Worm (Caenorhabditis elegans) whole organism, L3 larva: ENCODE data around the gene F21G4.1.

Experiments
- R02D3.7 ChIP-seq: fragments of 150-350 bp; optimal IDR thresholded peaks from 2 replicates; lab custom pipeline; 2014; ENCODE audit warnings: missing biosample characterization, missing genetic modification characterization
- aly-2 ChIP-seq: fragments of 150-350 bp; optimal IDR thresholded peaks from 2 replicates; lab custom pipeline; 2014; ENCODE audit warnings: missing biosample characterization, missing genetic modification characterization
- ama-1 ChIP-seq: fragments of 150-350 bp; optimal IDR thresholded peaks from 2 replicates; lab custom pipeline; 2018
- ceh-16 ChIP-seq: sonication (generic microtip); optimal IDR thresholded peaks from 2 replicates; lab custom pipeline; 2017; ENCODE audit warnings: missing biosample characterization, missing genetic modification characterization
- ceh-82 ChIP-seq: fragments of 150-350 bp; optimal IDR thresholded peaks from 2 replicates; lab custom pipeline; 2014; ENCODE audit warnings: missing biosample characterization, missing genetic modification characterization
- ceh-9 ChIP-seq: sonication (generic microtip); optimal IDR thresholded peaks from 2 replicates; lab custom pipeline; 2018; ENCODE audit warnings: missing biosample characterization, missing genetic modification characterization
- daf-12 ChIP-seq: fragments of 150-350 bp; optimal IDR thresholded peaks from 2 replicates; lab custom pipeline; 2014; ENCODE audit warnings: missing biosample characterization, missing genetic modification reagents, missing genetic modification characterization
- egl-5 ChIP-seq: fragments of 150-350 bp; optimal IDR thresholded peaks from 2 replicates; lab custom pipeline; 2017; ENCODE audit warnings: missing biosample characterization, missing genetic modification reagents, missing genetic modification characterization, inconsistent platforms
- elt-1 ChIP-seq: fragments of 150-350 bp; optimal IDR thresholded peaks from 2 replicates; lab custom pipeline; 2014; ENCODE audit warnings: missing biosample characterization, missing genetic modification characterization
- elt-3 ChIP-seq, 3 experiments: fragments of 150-350 bp in 1 of 3; sonication (generic microtip) in 2 of 3; optimal IDR thresholded peaks; 2 replicates in 2 of 3; 4 replicates in 1 of 3; lab custom pipeline; 2014 to 2017; ENCODE audit warnings: missing biosample characterization in 3 of 3, missing genetic modification characterization in 3 of 3
- eor-1 ChIP-seq, 2 experiments: fragments of 150-350 bp; optimal IDR thresholded peaks; 2 replicates each; lab custom pipeline; 2014 to 2018; ENCODE audit warnings: missing biosample characterization in 2 of 2, missing genetic modification characterization in 2 of 2
- fkh-10 ChIP-seq: sonication (generic microtip); optimal IDR thresholded peaks from 2 replicates; lab custom pipeline; 2017; ENCODE audit warnings: missing biosample characterization, missing genetic modification reagents, missing genetic modification characterization
- fkh-2 ChIP-seq: fragments of 150-350 bp; optimal IDR thresholded peaks from 2 replicates; lab custom pipeline; 2014; ENCODE audit warnings: missing biosample characterization, missing genetic modification reagents, missing genetic modification characterization
- fos-1 ChIP-seq: fragments of 150-350 bp; optimal IDR thresholded peaks from 2 replicates; lab custom pipeline; 2014; ENCODE audit warnings: missing biosample characterization, missing genetic modification characterization
- hmg-11 ChIP-seq: sonication (generic microtip); optimal IDR thresholded peaks from 2 replicates; lab custom pipeline; 2016; ENCODE audit warnings: missing genetic modification characterization, missing compliant biosample characterization
- jun-1 ChIP-seq: fragments of 150-350 bp; optimal IDR thresholded peaks from 2 replicates; lab custom pipeline; 2014; ENCODE audit warnings: missing biosample characterization, missing genetic modification reagents, missing genetic modification characterization
- lin-15B ChIP-seq: fragments of 150-350 bp; optimal IDR thresholded peaks from 2 replicates; lab custom pipeline; 2014; ENCODE audit warnings: missing biosample characterization, missing genetic modification characterization
- lin-39 ChIP-seq: fragments of 150-350 bp; optimal IDR thresholded peaks from 2 replicates; lab custom pipeline; 2018; ENCODE audit warnings: missing biosample characterization, missing genetic modification reagents, missing genetic modification characterization
- lsy-12 ChIP-seq: sonication (generic microtip); optimal IDR thresholded peaks from 2 replicates; lab custom pipeline; 2016; ENCODE audit warnings: mild to moderate bottlenecking, missing genetic modification characterization, missing compliant biosample characterization
- mdl-1 ChIP-seq: fragments of 150-350 bp; optimal IDR thresholded peaks from 2 replicates; lab custom pipeline; 2014; ENCODE audit warnings: missing biosample characterization, missing genetic modification characterization
- mml-1 ChIP-seq: fragments of 150-350 bp; sonication (generic microtip); optimal IDR thresholded peaks from 3 replicates; lab custom pipeline; 2014; ENCODE audit warnings: missing biosample characterization, missing genetic modification characterization
- nfya-1 ChIP-seq: sonication (generic microtip); optimal IDR thresholded peaks from 2 replicates; lab custom pipeline; 2017; ENCODE audit warnings: missing genetic modification characterization, mild to moderate bottlenecking, missing compliant biosample characterization, antibody characterized with exemption, moderate library complexity; ENCODE audit not compliant: insufficient read depth
- nhr-11 ChIP-seq: fragments of 150-350 bp; optimal IDR thresholded peaks from 2 replicates; lab custom pipeline; 2014; ENCODE audit warnings: missing biosample characterization, missing genetic modification characterization
- nhr-12 ChIP-seq: fragments of 150-350 bp; optimal IDR thresholded peaks from 2 replicates; lab custom pipeline; 2014; ENCODE audit warnings: missing biosample characterization, missing genetic modification characterization
- nhr-23 ChIP-seq: fragments of 150-350 bp; optimal IDR thresholded peaks from 2 replicates; lab custom pipeline; 2014; ENCODE audit warnings: missing biosample characterization, missing genetic modification reagents, missing genetic modification characterization
- nhr-237 ChIP-seq: fragments of 150-350 bp; optimal IDR thresholded peaks from 2 replicates; lab custom pipeline; 2014; ENCODE audit warnings: missing biosample characterization, missing genetic modification characterization
- nhr-25 ChIP-seq: sonication (generic microtip); optimal IDR thresholded peaks from 2 replicates; lab custom pipeline; 2017; ENCODE audit warnings: missing biosample characterization, missing genetic modification characterization
- nhr-28 ChIP-seq: fragments of 150-350 bp; optimal IDR thresholded peaks from 2 replicates; lab custom pipeline; 2014; ENCODE audit warnings: missing biosample characterization, missing genetic modification characterization
- nhr-43 ChIP-seq: sonication (generic microtip); optimal IDR thresholded peaks from 2 replicates; lab custom pipeline; 2016; ENCODE audit warnings: mild to moderate bottlenecking, missing genetic modification characterization, missing compliant biosample characterization; ENCODE audit not compliant: poor library complexity, severe bottlenecking
- nhr-76 ChIP-seq: fragments of 150-350 bp; sonication (generic microtip); optimal IDR thresholded peaks from 5 replicates; lab custom pipeline; 2014; ENCODE audit warnings: missing biosample characterization, missing genetic modification characterization
- nhr-77 ChIP-seq: fragments of 150-350 bp; optimal IDR thresholded peaks from 2 replicates; lab custom pipeline; 2014; ENCODE audit warnings: missing biosample characterization, missing genetic modification characterization
- pha-4 ChIP-seq: fragments of 150-350 bp; optimal IDR thresholded peaks from 2 replicates; lab custom pipeline; 2014; ENCODE audit warnings: missing biosample characterization, missing genetic modification reagents, missing genetic modification characterization
- pqm-1 ChIP-seq: fragments of 150-350 bp; optimal IDR thresholded peaks from 2 replicates; lab custom pipeline; 2017; ENCODE audit warnings: missing biosample characterization, missing genetic modification characterization, inconsistent platforms
- skn-1 ChIP-seq: fragments of 150-350 bp; optimal IDR thresholded peaks from 2 replicates; lab custom pipeline; 2014; ENCODE audit warnings: missing biosample characterization, missing genetic modification characterization
- snpc-4 ChIP-seq: fragments of 150-350 bp; optimal IDR thresholded peaks from 2 replicates; lab custom pipeline; 2014; ENCODE audit warnings: missing biosample characterization, missing genetic modification characterization
- unc-39 ChIP-seq: sonication (generic microtip); optimal IDR thresholded peaks from 4 replicates; lab custom pipeline; 2017; ENCODE audit warnings: missing biosample characterization, missing genetic modification characterization
- ztf-11 ChIP-seq: fragments of 150-350 bp; optimal IDR thresholded peaks from 2 replicates; lab custom pipeline; 2014; ENCODE audit warnings: missing biosample characterization, missing genetic modification characterization
- ztf-4 ChIP-seq: fragments of 150-350 bp; optimal IDR thresholded peaks from 2 replicates; lab custom pipeline; 2014; ENCODE audit warnings: missing biosample characterization, missing genetic modification characterization

Gene F21G4.1

ce11 chrX:9899426-9900131 lies 7.5 kb upstream of the F21G4.1 start, which contains the start of gene phf-34:
Gene phf-34, minus strand, starts transcription at chrX:9899476.
- TF ChIP-seq mml-1 (tag; lab: Kevin White, UChicago) (no peak), nhr-25 (peak; percentile 61), lin-39 (tag; lab: Kevin White, UChicago) (peak; percentile 21), lsy-12 (tag; lab: Kevin White, UChicago) (no peak), fos-1 (tag; lab: Kevin White, UChicago) (no peak), jun-1 (tag; lab: Kevin White, UChicago) (no peak), nhr-23 (tag; lab: Kevin White, UChicago) (peak; percentile 65), fkh-2 (tag; lab: Kevin White, UChicago) (no peak), nhr-237 (tag; lab: Kevin White, UChicago) (no peak), hmg-11 (tag; lab: Kevin White, UChicago) (peak; percentile 88), lin-15B (tag; lab: Kevin White, UChicago) (peak; percentile 28), ztf-4 (tag; lab: Kevin White, UChicago) (no peak), elt-1 (tag; lab: Kevin White, UChicago) (no peak), ceh-16 (tag; lab: Kevin White, UChicago) (no peak), snpc-4 (tag; lab: Kevin White, UChicago) (peak; percentile 34), nhr-43 (peak; percentile 31), nfya-1 (tag; lab: Kevin White, UChicago) (peak; percentile 76), ama-1 (lab: Kevin White, UChicago) (no peak), fkh-10 (GFP tag; lab: Kevin White, UChicago) (peak; percentile 10), nhr-11 (tag; lab: Kevin White, UChicago) (no peak), egl-5 (tag; lab: Kevin White, UChicago) (peak; percentile 13), ztf-11 (tag; lab: Kevin White, UChicago) (no peak), R02D3.7 (no peak), nhr-77 (tag; lab: Kevin White, UChicago) (no peak), unc-39 (tag; lab: Kevin White, UChicago) (no peak), elt-3 (tag; optimal IDR thresholded peaks at IDR 0.05; lab: Kevin White, UChicago) (no peak), nhr-28 (tag; lab: Kevin White, UChicago) (no peak), nhr-76 (tag; lab: Kevin White, UChicago) (no peak), ceh-82 (no peak), aly-2 (tag; lab: Kevin White, UChicago) (no peak), eor-1 (tag; optimal IDR thresholded peaks at IDR 0.05; lab: Kevin White, UChicago) (no peak), skn-1 (no peak), pha-4 (peak; percentile 34), mdl-1 (no peak)

DNA sequence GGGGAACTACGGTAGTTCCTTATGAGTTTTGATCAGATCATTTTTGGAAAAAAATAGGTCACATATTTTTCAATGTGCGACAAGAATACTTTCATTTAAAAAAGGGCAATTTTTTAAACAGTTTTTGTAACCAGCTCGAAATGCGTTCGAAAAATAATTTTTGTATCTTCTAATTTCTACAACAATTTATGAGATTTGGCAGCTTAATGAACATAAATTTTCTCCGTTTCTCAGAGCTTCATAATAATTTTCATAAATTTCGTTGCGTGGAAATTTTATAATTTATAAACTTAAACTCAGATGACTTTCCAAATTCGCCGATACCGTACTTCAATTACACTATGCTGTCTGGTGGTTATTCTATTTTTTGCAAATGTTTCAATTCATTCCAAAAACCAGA lies 2.7 kb upstream of the F21G4.1 start, which contains the start of gene F21G4.3:
Gene F21G4.3 (plus strand): TSS at position 301 of the 400 bp plus-strand sequence.
- no peak for TF ChIP-seq nhr-23 (tag; lab: Kevin White, UChicago)
- TF ChIP-seq daf-12 (tag; lab: Kevin White, UChicago): no peak
- TF ChIP-seq ceh-82: no peak
- no peak for TF ChIP-seq lin-15B (tag; lab: Kevin White, UChicago)
- no peak for TF ChIP-seq ceh-9 (tag; lab: Kevin White, UChicago)
- no peak for TF ChIP-seq mdl-1
- TF ChIP-seq lin-39 (tag; lab: Kevin White, UChicago): no peak
- no peak for TF ChIP-seq pha-4
- TF ChIP-seq pqm-1 (tag; lab: Kevin White, UChicago): no peak
- TF ChIP-seq ama-1 (lab: Kevin White, UChicago): no peak
- no peak for TF ChIP-seq nhr-12 (tag; lab: Kevin White, UChicago)
- no peak for TF ChIP-seq ztf-4 (tag; lab: Kevin White, UChicago)
- no peak for TF ChIP-seq unc-39 (tag; lab: Kevin White, UChicago)
- no peak for TF ChIP-seq nhr-25
- TF ChIP-seq skn-1: no peak

ce11 chrX:9893069-9893468 lies 941 bp upstream of the F21G4.1 start:
- TF ChIP-seq nhr-25 (peak; percentile 4), nhr-43 (no peak)
